Worm (Caenorhabditis elegans): ENCODE data around the gene F28B12.6.

DNA sequence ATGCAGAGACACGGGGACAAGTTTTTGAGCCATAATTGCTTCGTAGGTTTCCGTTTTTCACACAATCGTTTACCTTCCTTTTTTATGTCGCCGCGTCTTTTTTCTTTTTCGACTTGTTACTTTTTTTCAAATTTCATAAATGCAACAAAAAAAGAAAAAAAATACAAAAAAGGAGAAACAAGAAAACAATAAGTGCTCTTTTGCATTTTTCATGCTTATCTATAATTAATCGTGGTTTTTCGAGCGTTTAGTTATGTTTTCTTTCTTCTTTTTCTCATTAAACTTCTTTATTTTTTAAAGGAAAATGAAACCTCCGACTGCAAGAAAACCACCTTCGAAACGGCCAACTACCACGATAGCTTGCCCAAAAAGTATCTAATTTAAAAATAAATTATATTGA lies 44.8 kb upstream of the F28B12.6 start, which contains the start of gene F59G1.4:
- TF ChIP-seq ama-1 (optimal IDR thresholded peaks at IDR 0.05) (no peak), madf-9 (GFP tag; conservative IDR thresholded peaks at IDR 0.05) (no peak), ctbp-1 (GFP tag; IDR thresholded peaks at IDR 0.05) (no peak), skn-1 (tag; optimal IDR thresholded peaks at IDR 0.05) (no peak), pqm-1 (tag; optimal IDR thresholded peaks at IDR 0.05) (no peak), mxl-3 (GFP tag; optimal IDR thresholded peaks at IDR 0.05) (no peak), daf-16 (GFP tag; optimal IDR thresholded peaks at IDR 0.05) (no peak), daf-16 (tag; optimal IDR thresholded peaks at IDR 0.05) (no peak), duxl-1 (tag; optimal IDR thresholded peaks at IDR 0.05; ENCODE audit: poor library complexity) (no peak), lin-39 (tag; optimal IDR thresholded peaks at IDR 0.05) (no peak), unc-39 (tag; optimal IDR thresholded peaks at IDR 0.05) (no peak), egl-27 (tag; optimal IDR thresholded peaks at IDR 0.05) (no peak), ces-1 (GFP tag; optimal IDR thresholded peaks at IDR 0.05) (no peak), dve-1 (tag; optimal IDR thresholded peaks at IDR 0.05; ENCODE audit: insufficient read depth) (no peak), pha-4 (GFP tag; IDR thresholded peaks at IDR 0.05) (no peak), pha-4 (tag; optimal IDR thresholded peaks at IDR 0.05) (no peak)
